Worm (Caenorhabditis elegans) whole organism, young adult: Measurements from ENCODE around the gene C07A9.13.
A peak's percentile ranks its signal among the peaks of the same experiment; 100 is the strongest.

Experiments
- B0336.3 ChIP-seq: fragments of 200-800 bp; sonication (Bioruptor generic); IDR thresholded peaks from 2 replicates; pipeline ENCODE4 v1.3.6; 2022; ENCODE audit warnings: missing genetic modification characterization, missing compliant biosample characterization
- C06A6.2 ChIP-seq: fragments of 200-800 bp; sonication (Bioruptor generic); conservative IDR thresholded peaks from 2 replicates; pipeline ENCODE4 v1.3.6; 2022; ENCODE audit warnings: missing genetic modification characterization, missing compliant biosample characterization
- F23B12.7 ChIP-seq: sonication (generic microtip); optimal IDR thresholded peaks from 2 replicates; lab custom pipeline; 2017; ENCODE audit warnings: missing genetic modification characterization, mild to moderate bottlenecking, missing compliant biosample characterization, antibody characterized with exemption, moderate library complexity; ENCODE audit not compliant: insufficient read depth
- F52B5.7 ChIP-seq: sonication (generic microtip); optimal IDR thresholded peaks from 2 replicates; lab custom pipeline; 2016; ENCODE audit warnings: mild to moderate bottlenecking, missing genetic modification characterization, missing compliant biosample characterization
- T07F8.4 ChIP-seq: sonication (generic microtip); optimal IDR thresholded peaks from 2 replicates; lab custom pipeline; 2016; ENCODE audit warnings: mild to moderate bottlenecking, missing genetic modification characterization, moderate library complexity, missing compliant biosample characterization
- Y67H2A.10 ChIP-seq: fragments of 200-800 bp; sonication (Bioruptor generic); conservative IDR thresholded peaks from 2 replicates; pipeline ENCODE4 v1.3.6; 2022; ENCODE audit warnings: missing genetic modification reagents, missing genetic modification characterization, missing compliant biosample characterization
- Y79H2A.3 ChIP-seq: fragments of 200-800 bp; sonication (Bioruptor generic); conservative IDR thresholded peaks from 2 replicates; pipeline ENCODE4 v1.3.6; 2022; ENCODE audit warnings: missing genetic modification reagents, missing genetic modification characterization, missing compliant biosample characterization
- aptf-2 ChIP-seq: fragments of 200-800 bp; sonication (Bioruptor generic); conservative IDR thresholded peaks from 2 replicates; pipeline ENCODE4 v1.3.6; 2022; ENCODE audit warnings: missing genetic modification reagents, missing genetic modification characterization, missing compliant biosample characterization
- aptf-3 ChIP-seq: fragments of 200-800 bp; sonication (Bioruptor generic); IDR thresholded peaks from 2 replicates; pipeline ENCODE4 v1.3.6; 2022; ENCODE audit warnings: missing genetic modification characterization, missing compliant biosample characterization
- atf-7 ChIP-seq: sonication (generic microtip); optimal IDR thresholded peaks from 2 replicates; lab custom pipeline; 2017; ENCODE audit warnings: mild to moderate bottlenecking, missing genetic modification characterization, missing compliant biosample characterization
- attf-3 ChIP-seq: fragments of 200-800 bp; sonication (Bioruptor generic); conservative IDR thresholded peaks from 2 replicates; pipeline ENCODE4 v1.3.6; 2022; ENCODE audit warnings: missing genetic modification reagents, missing genetic modification characterization, missing compliant biosample characterization
- ceh-100 ChIP-seq: fragments of 200-800 bp; sonication (Bioruptor generic); IDR thresholded peaks from 2 replicates; pipeline ENCODE4 v1.3.6; 2022; ENCODE audit warnings: missing genetic modification reagents, missing genetic modification characterization, missing compliant biosample characterization
- ceh-40 ChIP-seq: fragments of 200-800 bp; sonication (Bioruptor generic); IDR thresholded peaks from 2 replicates; pipeline ENCODE4 v1.3.6; 2022; ENCODE audit warnings: missing genetic modification characterization, missing compliant biosample characterization
- dox-1 ChIP-seq: fragments of 200-800 bp; sonication (Bioruptor generic); IDR thresholded peaks from 2 replicates; pipeline ENCODE4 v1.3.6; 2022; ENCODE audit warnings: missing genetic modification reagents, missing genetic modification characterization, missing compliant biosample characterization
- dpl-1 ChIP-seq: fragments of 150-350 bp; optimal IDR thresholded peaks from 2 replicates; lab custom pipeline; 2014; ENCODE audit warnings: missing biosample characterization, missing genetic modification reagents, missing genetic modification characterization
- egl-18 ChIP-seq: fragments of 200-800 bp; sonication (Bioruptor generic); IDR thresholded peaks from 2 replicates; pipeline ENCODE4 v1.3.6; 2022; ENCODE audit warnings: missing genetic modification reagents, missing genetic modification characterization, missing compliant biosample characterization
- egl-44 ChIP-seq: fragments of 200-800 bp; sonication (Bioruptor generic); IDR thresholded peaks from 2 replicates; pipeline ENCODE4 v1.3.6; 2022; ENCODE audit warnings: missing genetic modification reagents, missing genetic modification characterization, missing compliant biosample characterization
- fkh-3 ChIP-seq: sonication (generic microtip); optimal IDR thresholded peaks from 2 replicates; lab custom pipeline; 2016; ENCODE audit warnings: mild to moderate bottlenecking, missing genetic modification characterization, missing compliant biosample characterization
- hmg-1.2 ChIP-seq: fragments of 200-800 bp; sonication (Bioruptor generic); IDR thresholded peaks from 2 replicates; pipeline ENCODE4 v1.3.6; 2022; ENCODE audit warnings: missing genetic modification reagents, missing genetic modification characterization, missing compliant biosample characterization
- lin-26 ChIP-seq: fragments of 200-800 bp; sonication (Bioruptor generic); IDR thresholded peaks from 2 replicates; pipeline ENCODE4 v1.3.6; 2022; ENCODE audit warnings: missing genetic modification reagents, missing genetic modification characterization, missing compliant biosample characterization
- lir-1 ChIP-seq: fragments of 200-800 bp; sonication (Bioruptor generic); conservative IDR thresholded peaks from 2 replicates; pipeline ENCODE4 v1.3.6; 2022; ENCODE audit warnings: missing genetic modification reagents, missing genetic modification characterization, missing compliant biosample characterization
- lsy-27 ChIP-seq: sonication (generic microtip); optimal IDR thresholded peaks from 2 replicates; lab custom pipeline; 2017; ENCODE audit warnings: missing genetic modification characterization, mild to moderate bottlenecking, missing compliant biosample characterization, antibody characterized with exemption, missing genotype, borderline replicate concordance; ENCODE audit not compliant: insufficient read depth
- madf-3 ChIP-seq: fragments of 200-800 bp; sonication (Bioruptor generic); IDR thresholded peaks from 2 replicates; pipeline ENCODE4 v1.3.6; 2022; ENCODE audit warnings: missing genetic modification reagents, missing genetic modification characterization, missing compliant biosample characterization
- mel-28 ChIP-seq: sonication (generic microtip); optimal IDR thresholded peaks from 2 replicates; lab custom pipeline; 2016; ENCODE audit warnings: borderline replicate concordance, mild to moderate bottlenecking, missing genetic modification characterization, missing compliant biosample characterization
- nhr-120 ChIP-seq: fragments of 200-800 bp; sonication (Bioruptor generic); IDR thresholded peaks from 2 replicates; pipeline ENCODE4 v1.3.6; 2022; ENCODE audit warnings: missing genetic modification characterization, missing compliant biosample characterization
- nhr-179 ChIP-seq: sonication (generic microtip); optimal IDR thresholded peaks from 2 replicates; lab custom pipeline; 2016; ENCODE audit warnings: mild to moderate bottlenecking, missing genetic modification characterization, missing compliant biosample characterization
- nhr-80 ChIP-seq: sonication (generic microtip); optimal IDR thresholded peaks from 2 replicates; lab custom pipeline; 2016; ENCODE audit warnings: missing genetic modification characterization, missing compliant biosample characterization
- pbrm-1 ChIP-seq: fragments of 200-800 bp; sonication (Bioruptor generic); IDR thresholded peaks from 2 replicates; pipeline ENCODE4 v1.3.6; 2022; ENCODE audit warnings: missing genetic modification reagents, missing genetic modification characterization, missing compliant biosample characterization
- pha-4 ChIP-seq: fragments of 150-350 bp; sonication (generic microtip); optimal IDR thresholded peaks from 2 replicates; lab custom pipeline; 2014; ENCODE audit warnings: missing biosample characterization, missing genetic modification reagents, missing genetic modification characterization
- rcor-1 ChIP-seq: fragments of 200-800 bp; sonication (Bioruptor generic); IDR thresholded peaks from 2 replicates; pipeline ENCODE4 v1.3.6; 2022; ENCODE audit warnings: missing genetic modification reagents, missing genetic modification characterization, missing compliant biosample characterization
- snpc-1.1 ChIP-seq: sonication (generic microtip); optimal IDR thresholded peaks from 2 replicates; lab custom pipeline; 2017; ENCODE audit warnings: missing genetic modification characterization, mild to moderate bottlenecking, missing compliant biosample characterization, antibody characterized with exemption, moderate library complexity, missing genotype, missing genetic modification reagents; ENCODE audit not compliant: insufficient read depth
- snpc-1.3 ChIP-seq: sonication (generic microtip); optimal IDR thresholded peaks from 2 replicates; lab custom pipeline; 2017; ENCODE audit warnings: missing genetic modification characterization, mild to moderate bottlenecking, missing compliant biosample characterization, antibody characterized with exemption, moderate library complexity, missing genotype, missing genetic modification reagents; ENCODE audit not compliant: insufficient read depth
- snpc-3.4 ChIP-seq: sonication (generic microtip); optimal IDR thresholded peaks from 2 replicates; lab custom pipeline; 2017; ENCODE audit warnings: missing genetic modification characterization, mild to moderate bottlenecking, missing compliant biosample characterization, antibody characterized with exemption, moderate library complexity, missing genotype, missing genetic modification reagents
- snpc-4 ChIP-seq, 5 experiments: fragments of 150-350 bp in 1 of 5; sonication (generic microtip) in 4 of 5; optimal IDR thresholded peaks; 2 replicates each; lab custom pipeline; 2014 to 2018; ENCODE audit warnings: missing genetic modification characterization in 5 of 5, missing biosample characterization in 3 of 5, antibody characterized with exemption in 2 of 5, mild to moderate bottlenecking in 2 of 5, missing compliant biosample characterization in 2 of 5, missing genotype in 2 of 5, moderate library complexity in 2 of 5, missing genetic modification reagents in 1 of 5
- tbx-9 ChIP-seq: sonication (generic microtip); optimal IDR thresholded peaks from 2 replicates; lab custom pipeline; 2016; ENCODE audit warnings: borderline replicate concordance, missing genetic modification characterization, inconsistent platforms, missing compliant biosample characterization

C07A9.13 gene

DNA sequence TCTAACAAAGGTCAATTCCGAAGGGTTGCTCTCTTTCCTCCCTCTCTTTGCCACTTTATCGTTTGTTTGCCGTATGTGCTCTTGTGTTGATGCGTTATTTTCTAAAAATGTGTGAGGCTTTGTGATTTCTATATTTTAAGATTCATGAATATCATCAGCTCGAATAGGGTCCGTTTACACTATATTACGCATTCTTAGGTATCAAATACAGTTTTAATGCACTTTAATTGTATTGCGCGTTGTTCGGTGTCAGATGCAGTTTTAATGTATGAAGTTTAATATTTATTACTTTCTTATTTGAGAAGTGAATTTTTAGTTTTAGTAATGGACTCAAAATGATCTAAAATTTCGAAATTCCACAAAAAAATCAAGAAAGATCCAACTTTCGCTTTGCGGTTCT is 15.3 kb upstream of the C07A9.13 start, which contains the start of gene bud-31:
bud-31 (minus strand) TSS at position 101 of the 400 bp plus-strand sequence.
- TF ChIP-seq nhr-120 (GFP tag; lab: Robert Waterston, UW) (no peak), pha-4 (tag; lab: Kevin White, UChicago) (no peak), egl-18 (GFP tag; lab: Robert Waterston, UW) (no peak), F23B12.7 (no peak), F52B5.7 (tag; lab: Kevin White, UChicago) (no peak), snpc-4 (GFP tag; optimal IDR thresholded peaks at IDR 0.05; lab: Kevin White, UChicago) (no peak), snpc-4 (tag; optimal IDR thresholded peaks at IDR 0.05; lab: Kevin White, UChicago) (no peak), nhr-179 (tag; lab: Kevin White, UChicago) (no peak), fkh-3 (tag; lab: Kevin White, UChicago) (no peak), lin-26 (no peak), C06A6.2 (GFP tag; lab: Robert Waterston, UW) (no peak), aptf-2 (GFP tag; lab: Robert Waterston, UW) (no peak), atf-7 (tag; lab: Kevin White, UChicago) (no peak), ceh-100 (no peak), attf-3 (GFP tag; lab: Robert Waterston, UW) (no peak), egl-44 (GFP tag; lab: Robert Waterston, UW) (no peak), B0336.3 (no peak), lsy-27 (no peak)

DNA sequence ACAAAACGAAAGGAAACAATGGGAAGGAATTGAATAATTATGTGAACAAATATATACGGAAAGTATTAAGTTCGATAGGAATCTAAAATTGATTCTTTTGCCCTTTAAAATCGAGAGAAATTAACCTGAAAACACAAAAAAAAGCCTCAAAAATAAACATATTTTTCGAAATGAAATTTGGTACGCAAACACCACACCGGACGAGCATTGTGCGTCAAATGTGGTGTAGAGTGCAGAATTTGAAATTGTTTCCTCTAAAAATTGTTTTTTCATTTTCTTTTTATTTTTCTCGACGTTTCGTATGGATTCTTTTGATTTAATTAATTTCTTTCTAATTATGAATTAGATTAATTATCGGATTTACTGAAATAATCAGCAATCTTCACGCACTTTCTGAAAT is 14.3 kb upstream of the C07A9.13 start:
- TF ChIP-seq snpc-1.3, result peak; percentile 33
- TF ChIP-seq snpc-3.4, result peak; percentile 7
- TF ChIP-seq pbrm-1, result no peak
- no peak for TF ChIP-seq ceh-40 (GFP tag; lab: Robert Waterston, UW)
- TF ChIP-seq mel-28 (tag; lab: Kevin White, UChicago), result no peak
- TF ChIP-seq snpc-1.1 (tag; lab: Kevin White, UChicago), result peak; percentile 25
- no peak for TF ChIP-seq dpl-1 (GFP tag; lab: Kevin White, UChicago)

DNA sequence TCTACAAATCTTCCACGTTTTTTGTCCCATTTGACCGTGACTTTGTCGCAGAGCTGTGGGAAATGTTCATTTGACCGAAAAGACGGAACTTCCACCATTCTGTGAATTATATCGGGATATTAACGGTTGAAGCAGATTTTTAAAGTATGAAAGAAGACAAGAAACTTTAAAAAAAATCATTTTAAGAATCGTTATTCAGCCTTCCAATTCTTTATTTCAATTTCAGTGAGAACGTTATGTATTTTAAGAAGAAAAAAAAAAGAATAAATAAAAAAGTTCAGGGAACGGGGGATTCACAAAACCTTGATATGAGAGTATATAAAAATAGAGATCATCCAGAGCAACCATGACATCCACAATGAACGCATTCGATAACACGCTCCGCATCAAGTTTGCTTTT is 13.4 kb upstream of the C07A9.13 start, which contains the start of gene set-3:
set-3 (minus strand) TSS at position 101 of the 400 bp plus-strand sequence.
- TF ChIP-seq Y67H2A.10 (GFP tag; lab: Robert Waterston, UW), result no peak
- 0 out of 2 replicates have a peak, but pooled peaks have one; percentile 9 for TF ChIP-seq rcor-1 (GFP tag; lab: Robert Waterston, UW)
- no peak for TF ChIP-seq lir-1 (GFP tag; lab: Robert Waterston, UW)
- no peak for TF ChIP-seq hmg-1.2 (GFP tag; lab: Robert Waterston, UW)
- no peak for TF ChIP-seq aptf-3 (GFP tag; lab: Robert Waterston, UW)
- TF ChIP-seq madf-3 (GFP tag; lab: Robert Waterston, UW), result no peak
- no peak for TF ChIP-seq T07F8.4 (tag; lab: Kevin White, UChicago)
- TF ChIP-seq dox-1, result no peak
- TF ChIP-seq tbx-9, result no peak

DNA sequence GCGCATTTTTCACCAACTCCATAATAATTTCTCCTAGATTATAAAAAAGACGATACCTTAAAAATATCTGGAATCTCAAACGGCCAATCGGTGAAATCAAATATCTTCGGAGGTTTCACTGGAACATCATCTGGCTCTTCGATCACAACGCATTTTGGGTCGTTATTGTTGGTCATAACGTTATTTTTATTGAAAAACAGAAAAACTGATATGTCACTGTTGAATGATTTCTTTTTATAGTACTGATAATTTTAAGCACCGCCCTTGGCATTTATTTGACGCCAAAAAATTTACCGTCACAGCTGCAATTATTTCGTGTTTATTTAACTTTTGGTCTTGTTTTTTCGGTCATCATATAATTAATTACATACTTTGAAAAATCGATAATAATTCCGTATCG is 8.9 kb upstream of the C07A9.13 start, which contains the start of gene best-5:
best-5 (minus strand) TSS at position 210 of the 400 bp plus-strand sequence.
- TF ChIP-seq Y79H2A.3 (GFP tag; lab: Robert Waterston, UW), result no peak
- peak; percentile 8 for TF ChIP-seq nhr-80
